Fruit fly (Drosophila melanogaster): ENCODE measurements around the gene Dlg5.
A peak's percentile ranks its signal among the peaks of the same experiment; 100 is the strongest.

The Dlg5 gene

dm6 chr2L:11516526-11517441 lies at the start of gene Dlg5, which contains the start of gene CG4970:
Gene Dlg5, minus strand, starts transcription at chr2L:11517081.
Gene CG4970, plus strand, starts transcription at chr2L:11517391.
- TF ChIP-seq noc (tag; optimal IDR thresholded peaks at IDR 0.05) = no peak

- TF ChIP-seq noc (tag; optimal IDR thresholded peaks at IDR 0.05) = no peak
Observed at dm6 chr2L:11553825-11554224, 36.9 kb upstream of the Dlg5 start.

- TF ChIP-seq noc (tag; optimal IDR thresholded peaks at IDR 0.05) = no peak
Observed at dm6 chr2L:11535845-11536244, 19.0 kb upstream of the Dlg5 start, which contains the start of gene CG43438. Gene CG43438, plus strand, starts transcription at chr2L:11536145.

- TF ChIP-seq noc (tag; optimal IDR thresholded peaks at IDR 0.05) = no peak
Observed at dm6 chr2L:11531520-11531919, 14.6 kb upstream of the Dlg5 start, which contains the start of gene CG34162. Gene CG34162, plus strand, starts transcription at chr2L:11531820.

dm6 chr2L:11530952-11531351 lies 14.1 kb upstream of the Dlg5 start, which contains the start of gene CG31706:
Gene CG31706, minus strand, starts transcription at chr2L:11531052.
- TF ChIP-seq noc (tag; optimal IDR thresholded peaks at IDR 0.05) = no peak

dm6 chr2L:11528129-11528589 lies 11.3 kb upstream of the Dlg5 start, which contains the start of gene CG31705:
Gene CG31705, minus strand, starts transcription at chr2L:11528205.
- TF ChIP-seq noc (tag; optimal IDR thresholded peaks at IDR 0.05) = peak; percentile 87

dm6 chr2L:11522676-11523075 lies 5.8 kb upstream of the Dlg5 start, which contains the start of gene CG43153:
Gene CG43153, minus strand, starts transcription at chr2L:11522776.
- TF ChIP-seq noc (tag; optimal IDR thresholded peaks at IDR 0.05) = no peak

- TF ChIP-seq noc (tag; optimal IDR thresholded peaks at IDR 0.05) = no peak
Observed at dm6 chr2L:11521185-11521584, 4.3 kb upstream of the Dlg5 start, which contains the start of gene CG14930. Gene CG14930, minus strand, starts transcription at chr2L:11521285.

dm6 chr2L:11519532-11519931 lies 2.7 kb upstream of the Dlg5 start, which contains the start of gene CG14929:
Gene CG14929, plus strand, starts transcription at chr2L:11519832.
- TF ChIP-seq noc (tag; optimal IDR thresholded peaks at IDR 0.05) = no peak

- no peak for TF ChIP-seq noc (tag; optimal IDR thresholded peaks at IDR 0.05)
Observed at dm6 chr2L:11504896-11505569, 11.8 kb downstream of the Dlg5 start.

dm6 chr2L:11502698-11503097 lies 14.2 kb downstream of the Dlg5 start:
- TF ChIP-seq noc (tag; optimal IDR thresholded peaks at IDR 0.05) = no peak

dm6 chr2L:11501427-11501968 lies 15.4 kb downstream of the Dlg5 start, which contains the start of gene spz4:
Gene spz4, plus strand, starts transcription at chr2L:11501715.
- TF ChIP-seq noc (tag; optimal IDR thresholded peaks at IDR 0.05) = no peak

- no peak for TF ChIP-seq noc (tag; optimal IDR thresholded peaks at IDR 0.05)
Observed at dm6 chr2L:11500649-11501048, 16.2 kb downstream of the Dlg5 start.

dm6 chr2L:11498839-11499238 lies 18.0 kb downstream of the Dlg5 start, which contains the start of gene Cog8:
Gene Cog8, minus strand, starts transcription at chr2L:11498948.
- no peak for TF ChIP-seq noc (tag; optimal IDR thresholded peaks at IDR 0.05)

- no peak for TF ChIP-seq noc (tag; optimal IDR thresholded peaks at IDR 0.05)
Observed at dm6 chr2L:11493933-11494332, 22.9 kb downstream of the Dlg5 start.

Data from whole organism, larva.